Fruit fly (Drosophila melanogaster) whole organism, embryonic: ENCODE results near the gene CG11178.

ENCODE experiments used
- ATbp ChIP-seq: fragments of 200-800 bp; sonication (Bioruptor generic); optimal IDR thresholded peaks from 2 replicates; lab custom pipeline; 2017; ENCODE audit warnings: missing biosample characterization, mild to moderate bottlenecking, missing genetic modification characterization, missing genetic modification reagents
- Atf-2 ChIP-seq: fragments of 200-800 bp; sonication (Bioruptor generic); optimal IDR thresholded peaks from 2 replicates; lab custom pipeline; 2016; ENCODE audit warnings: missing biosample characterization, missing genetic modification characterization
- B-H1 ChIP-seq: fragments of 200-800 bp; sonication (Bioruptor generic); IDR thresholded peaks from 3 replicates; pipeline ENCODE4 v1.3.6; 2022; ENCODE audit warnings: missing biosample characterization, missing genetic modification characterization
- B-H2 ChIP-seq: fragments of 200-800 bp; sonication (Bioruptor generic); optimal IDR thresholded peaks from 2 replicates; lab custom pipeline; 2018; ENCODE audit warnings: missing biosample characterization, mild to moderate bottlenecking, missing genetic modification characterization
- CG11695 ChIP-seq: fragments of 200-800 bp; sonication (Bioruptor generic); IDR thresholded peaks from 3 replicates; pipeline ENCODE4 v1.3.6; 2022; ENCODE audit warnings: missing biosample characterization, missing genetic modification characterization
- CG12219 ChIP-seq: fragments of 200-800 bp; sonication (Bioruptor generic); optimal IDR thresholded peaks from 3 replicates; lab custom pipeline; 2018; ENCODE audit warnings: missing biosample characterization, mild to moderate bottlenecking, missing genetic modification characterization
- CG1233 ChIP-seq: fragments of 200-800 bp; sonication (Bioruptor generic); optimal IDR thresholded peaks from 4 replicates; lab custom pipeline; 2018; ENCODE audit warnings: missing biosample characterization, mild to moderate bottlenecking, missing genetic modification characterization
- CG17361 ChIP-seq: fragments of 200-800 bp; sonication (Bioruptor generic); IDR thresholded peaks from 3 replicates; pipeline ENCODE4 v1.3.6; 2022; ENCODE audit warnings: missing biosample characterization, missing genetic modification characterization
- CG17802 ChIP-seq: fragments of 200-800 bp; sonication (Bioruptor generic); optimal IDR thresholded peaks from 2 replicates; lab custom pipeline; 2018; ENCODE audit warnings: missing biosample characterization, mild to moderate bottlenecking, missing genetic modification characterization, moderate library complexity
- CG18764 ChIP-seq: fragments of 200-800 bp; sonication (Bioruptor generic); optimal IDR thresholded peaks from 3 replicates; lab custom pipeline; 2016; ENCODE audit warnings: missing biosample characterization, missing genetic modification characterization
- CG31441 ChIP-seq: fragments of 200-800 bp; sonication (Bioruptor generic); IDR thresholded peaks from 2 replicates; pipeline ENCODE4 v1.3.6; 2022; ENCODE audit warnings: missing biosample characterization, missing genetic modification characterization
- CG32772 ChIP-seq: fragments of 200-800 bp; sonication (Bioruptor generic); IDR thresholded peaks from 2 replicates; pipeline ENCODE4 v1.3.6; 2022; ENCODE audit warnings: missing biosample characterization, missing genetic modification characterization
- CG33557 ChIP-seq: fragments of 200-800 bp; sonication (Bioruptor generic); optimal IDR thresholded peaks from 2 replicates; lab custom pipeline; 2019; ENCODE audit warnings: missing biosample characterization, mild to moderate bottlenecking, missing genetic modification characterization, moderate library complexity
- CG3726 ChIP-seq: fragments of 200-800 bp; sonication (Bioruptor generic); IDR thresholded peaks from 3 replicates; pipeline ENCODE4, ENCODE4 v1.3.6; 2022; ENCODE audit warnings: missing biosample characterization, missing genetic modification characterization
- CG42726 ChIP-seq: fragments of 200-800 bp; sonication (Bioruptor generic); IDR thresholded peaks from 2 replicates; pipeline ENCODE4 v1.3.6; 2022; ENCODE audit warnings: missing biosample characterization, missing genetic modification characterization; ENCODE audit not compliant: partially characterized antibody
- CG4282 ChIP-seq: fragments of 200-800 bp; sonication (Bioruptor generic); optimal IDR thresholded peaks from 2 replicates; lab custom pipeline; 2016; ENCODE audit warnings: missing biosample characterization, missing genetic modification characterization
- CG43689 ChIP-seq: fragments of 200-800 bp; sonication (Bioruptor generic); IDR thresholded peaks from 2 replicates; pipeline ENCODE4 v1.3.6; 2022; ENCODE audit warnings: missing biosample characterization, missing genetic modification characterization
- CG5245 ChIP-seq: fragments of 200-800 bp; sonication (Bioruptor generic); optimal IDR thresholded peaks from 3 replicates; lab custom pipeline; 2016; ENCODE audit warnings: missing biosample characterization, missing genetic modification characterization
- CG8359 ChIP-seq: fragments of 200-800 bp; sonication (Bioruptor generic); optimal IDR thresholded peaks from 2 replicates; lab custom pipeline; 2017; ENCODE audit warnings: missing biosample characterization, mild to moderate bottlenecking, missing genetic modification characterization, borderline replicate concordance
- CG8478 ChIP-seq: fragments of >200 bp; optimal IDR thresholded peaks from 2 replicates; lab custom pipeline; 2018
- CG9727 ChIP-seq: fragments of 200-800 bp; sonication (Bioruptor generic); optimal IDR thresholded peaks from 3 replicates; lab custom pipeline; 2017; ENCODE audit warnings: missing biosample characterization, mild to moderate bottlenecking, missing genetic modification characterization
- Chrac-16 ChIP-seq: fragments of 200-800 bp; sonication (Bioruptor generic); optimal IDR thresholded peaks from 3 replicates; lab custom pipeline; 2016; ENCODE audit warnings: missing biosample characterization, missing genetic modification characterization
- Elba2 ChIP-seq: fragments of 200-800 bp; sonication (Bioruptor generic); optimal IDR thresholded peaks from 3 replicates; lab custom pipeline; 2016; ENCODE audit warnings: missing biosample characterization, missing genetic modification characterization
- Gug ChIP-seq: fragments of 200-800 bp; sonication (Bioruptor generic); IDR thresholded peaks from 4 replicates; pipeline ENCODE4 v1.3.6; 2022; ENCODE audit warnings: missing biosample characterization, missing genetic modification characterization
- H2.0 ChIP-seq: fragments of 200-800 bp; sonication (Bioruptor generic); IDR thresholded peaks from 2 replicates; pipeline ENCODE4 v1.3.6; 2022; ENCODE audit warnings: missing biosample characterization, missing genetic modification characterization
- HLH54F ChIP-seq: fragments of 200-800 bp; sonication (Bioruptor generic); optimal IDR thresholded peaks from 3 replicates; lab custom pipeline; 2016; ENCODE audit warnings: missing biosample characterization, missing genetic modification characterization
- Hr39 ChIP-seq: fragments of >200 bp; optimal IDR thresholded peaks from 2 replicates; lab custom pipeline; 2017
- Lim3 ChIP-seq: fragments of 200-800 bp; sonication (Bioruptor generic); IDR thresholded peaks from 2 replicates; pipeline ENCODE4 v1.3.6; 2022; ENCODE audit warnings: missing biosample characterization, missing genetic modification characterization
- MESR4 ChIP-seq: fragments of 200-800 bp; sonication (Bioruptor generic); optimal IDR thresholded peaks from 2 replicates; lab custom pipeline; 2018; ENCODE audit warnings: missing biosample characterization, mild to moderate bottlenecking, missing genetic modification characterization, moderate library complexity
- MTF-1 ChIP-seq: fragments of 200-800 bp; sonication (Bioruptor generic); optimal IDR thresholded peaks from 2 replicates; lab custom pipeline; 2018; ENCODE audit warnings: missing biosample characterization, mild to moderate bottlenecking, missing genetic modification characterization, borderline replicate concordance
- NfI ChIP-seq: fragments of 200-800 bp; sonication (Bioruptor generic); optimal IDR thresholded peaks from 3 replicates; lab custom pipeline; 2018; ENCODE audit warnings: missing biosample characterization, mild to moderate bottlenecking, missing genetic modification characterization, moderate library complexity
- YL-1 ChIP-seq: fragments of 200-800 bp; sonication (Bioruptor generic); optimal IDR thresholded peaks from 3 replicates; lab custom pipeline; 2017; ENCODE audit warnings: missing biosample characterization, mild to moderate bottlenecking, missing genetic modification characterization
- ab ChIP-seq: fragments of 200-800 bp; sonication (Bioruptor generic); optimal IDR thresholded peaks from 2 replicates; lab custom pipeline; 2016; ENCODE audit warnings: missing biosample characterization, missing genetic modification characterization
- aop ChIP-seq: fragments of 200-800 bp; sonication (Bioruptor generic); IDR thresholded peaks from 2 replicates; pipeline ENCODE4 v1.3.6; 2022; ENCODE audit warnings: missing biosample characterization, missing genetic modification characterization
- cas ChIP-seq: fragments of 200-800 bp; sonication (Bioruptor generic); IDR thresholded peaks from 2 replicates; pipeline ENCODE4 v1.3.6; 2022; ENCODE audit warnings: missing biosample characterization, missing genetic modification characterization
- chif ChIP-seq, 2 experiments: fragments of 200-800 bp; sonication (Bioruptor generic); optimal IDR thresholded peaks; 3 replicates each; lab custom pipeline; 2016; ENCODE audit warnings: missing biosample characterization in 2 of 2, missing genetic modification characterization in 2 of 2
- croc ChIP-seq: fragments of 200-800 bp; sonication (Bioruptor generic); conservative IDR thresholded peaks from 3 replicates; pipeline ENCODE4 v1.3.6; 2022; ENCODE audit warnings: missing biosample characterization, missing genetic modification characterization
- eyg ChIP-seq: fragments of 200-800 bp; sonication (Bioruptor generic); optimal IDR thresholded peaks from 3 replicates; lab custom pipeline; 2016; ENCODE audit warnings: missing biosample characterization, missing genetic modification characterization
- fd102C ChIP-seq: fragments of 200-800 bp; sonication (Bioruptor generic); optimal IDR thresholded peaks from 2 replicates; lab custom pipeline; 2018; ENCODE audit warnings: missing biosample characterization, mild to moderate bottlenecking, missing genetic modification characterization, moderate library complexity
- hth ChIP-seq: fragments of >200 bp; optimal IDR thresholded peaks from 2 replicates; lab custom pipeline; 2017; ENCODE audit warnings: inconsistent platforms
- lilli ChIP-seq: fragments of 200-800 bp; sonication (Bioruptor generic); optimal IDR thresholded peaks from 3 replicates; lab custom pipeline; 2016; ENCODE audit warnings: missing biosample characterization, missing genetic modification characterization
- otp ChIP-seq: fragments of 200-800 bp; sonication (Bioruptor generic); IDR thresholded peaks from 3 replicates; pipeline ENCODE4, ENCODE4 v1.3.6; 2022; ENCODE audit warnings: missing biosample characterization, missing genetic modification characterization
- p53 ChIP-seq: fragments of 200-800 bp; sonication (Bioruptor generic); optimal IDR thresholded peaks from 2 replicates; lab custom pipeline; 2016; ENCODE audit warnings: missing biosample characterization, missing genetic modification characterization
- prd ChIP-seq, 3 experiments: fragments of >200 bp in 2 of 3; fragments of 200-800 bp in 1 of 3; sonication (Bioruptor generic) in 1 of 3; optimal IDR thresholded peaks in 2 of 3; IDR thresholded peaks in 1 of 3; 2 replicates in 2 of 3; 3 replicates in 1 of 3; pipeline versions ENCODE4 v1.3.6 to Lab custom; 2017 to 2022; ENCODE audit warnings: missing biosample characterization in 1 of 3, missing genetic modification characterization in 1 of 3
- run ChIP-seq: fragments of 200-800 bp; sonication (Bioruptor generic); optimal IDR thresholded peaks from 3 replicates; lab custom pipeline; 2018; ENCODE audit warnings: missing biosample characterization, mild to moderate bottlenecking, missing genetic modification characterization
- sisA ChIP-seq: fragments of 200-800 bp; sonication (Bioruptor generic); IDR thresholded peaks from 2 replicates; pipeline ENCODE4 v1.3.6; 2022; ENCODE audit warnings: missing biosample characterization, missing genetic modification characterization
- sob ChIP-seq: fragments of 200-800 bp; sonication (Bioruptor generic); IDR thresholded peaks from 2 replicates; pipeline ENCODE4 v1.3.6; 2022; ENCODE audit warnings: missing biosample characterization, missing genetic modification characterization
- sr ChIP-seq: fragments of 200-800 bp; sonication (Bioruptor generic); IDR thresholded peaks from 3 replicates; pipeline ENCODE4 v1.3.6; 2022; ENCODE audit warnings: missing biosample characterization, missing genetic modification characterization
- tx ChIP-seq: fragments of 200-800 bp; sonication (Bioruptor generic); optimal IDR thresholded peaks from 2 replicates; lab custom pipeline; 2016; ENCODE audit warnings: missing biosample characterization, missing genetic modification characterization
- z ChIP-seq: fragments of 200-800 bp; sonication (Bioruptor generic); IDR thresholded peaks from 3 replicates; pipeline ENCODE4 v1.3.6; 2022; ENCODE audit warnings: missing biosample characterization, missing genetic modification characterization

CG11178 gene

DNA sequence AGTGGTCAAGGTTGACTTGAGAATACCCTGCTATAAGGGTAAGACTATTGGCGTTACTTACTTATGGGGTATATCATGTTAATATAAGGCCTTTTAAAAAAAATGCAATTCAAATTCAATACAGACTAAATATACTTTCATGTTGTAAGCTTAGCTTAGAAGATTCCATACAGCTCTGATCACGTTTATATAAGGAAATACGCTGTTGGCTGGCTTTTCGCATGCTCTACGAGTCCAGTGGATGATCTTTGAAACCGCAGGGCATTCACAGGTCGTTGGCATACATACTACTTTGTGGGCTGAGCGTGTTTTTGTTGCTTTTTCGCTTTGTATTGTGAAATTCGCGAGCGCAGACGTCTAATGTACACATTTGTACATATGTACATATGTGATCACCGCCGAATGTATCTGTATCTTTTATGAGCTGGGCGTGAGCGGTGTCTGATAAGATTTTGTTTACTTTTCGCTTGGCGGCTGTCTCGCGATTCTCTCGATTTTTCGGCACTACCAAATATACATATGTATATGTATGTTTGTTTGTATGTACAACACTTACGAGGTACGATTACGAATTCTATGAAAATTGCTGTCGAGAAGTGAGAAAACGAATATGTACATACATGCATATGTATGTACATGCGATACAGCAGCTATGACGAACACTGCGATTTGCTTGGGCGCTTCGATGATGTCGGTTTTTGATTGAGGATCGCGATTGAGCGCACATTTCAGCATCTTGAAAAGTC is 28.9 kb downstream of the CG11178 start (continued):
- TF ChIP-seq run (tag; lab: Kevin White, UChicago) = no peak
- peak; percentile 61; the same call in 1 of the 3 replicates for TF ChIP-seq z (GFP tag; lab: Robert Waterston, UW)
- TF ChIP-seq Chrac-16 (GFP tag; lab: Kevin White, UChicago) = peak; percentile 24
- TF ChIP-seq Elba2 (GFP tag; lab: Kevin White, UChicago) = no peak
- 0 out of 3 replicates have a peak, but pooled peaks have one; percentile 18 for TF ChIP-seq sr (GFP tag; lab: Robert Waterston, UW)
- no peak for TF ChIP-seq aop
- TF ChIP-seq CG18764 = peak; percentile 24
- TF ChIP-seq CG33557 (GFP tag; lab: Kevin White, UChicago) = peak; percentile 3
- no peak for TF ChIP-seq cas (GFP tag; lab: Robert Waterston, UW)
- TF ChIP-seq H2.0 (GFP tag; lab: Robert Waterston, UW) = no peak
- peak; percentile 38 for TF ChIP-seq B-H2 (GFP tag; lab: Kevin White, UChicago)
- no peak for TF ChIP-seq CG3726 (GFP tag; lab: Robert Waterston, UW)
- no peak for TF ChIP-seq CG8359 (GFP tag; lab: Kevin White, UChicago)
- TF ChIP-seq CG32772 (GFP tag; lab: Robert Waterston, UW) = no peak
- no peak for TF ChIP-seq sisA
- TF ChIP-seq eyg (GFP tag; lab: Kevin White, UChicago) = no peak
- no peak for TF ChIP-seq CG42726 (GFP tag; lab: Robert Waterston, UW)
- TF ChIP-seq ab (GFP tag; lab: Kevin White, UChicago) = no peak
- TF ChIP-seq hth (lab: Kevin White, UChicago) = no peak
- TF ChIP-seq MESR4 = no peak
- TF ChIP-seq ATbp = peak; percentile 70
- TF ChIP-seq sob (GFP tag; lab: Robert Waterston, UW) = peak; percentile 30; the same call in 1 of the 2 replicates
- TF ChIP-seq p53 (GFP tag; lab: Kevin White, UChicago) = no peak
- peak; percentile 44; the same call in 1 of the 3 replicates for TF ChIP-seq otp
- 0 out of 2 replicates have a peak, but pooled peaks have one; percentile 26 for TF ChIP-seq CG43689 (GFP tag; lab: Robert Waterston, UW)
- 0 out of 3 replicates have a peak, but pooled peaks have one; percentile 20 for TF ChIP-seq CG17361 (GFP tag; lab: Robert Waterston, UW)
- TF ChIP-seq fd102C = no peak
- TF ChIP-seq CG5245 = no peak
- TF ChIP-seq CG31441 = peak; percentile 40; the same call in 1 of the 2 replicates
- peak in 1 of 2 experiments; percentile 14 for TF ChIP-seq chif (GFP tag; optimal IDR thresholded peaks at IDR 0.05; lab: Kevin White, UChicago)
- peak; percentile 13 for TF ChIP-seq CG12219 (GFP tag; lab: Kevin White, UChicago)
- peak; percentile 30 for TF ChIP-seq tx
- TF ChIP-seq MTF-1 (GFP tag; lab: Kevin White, UChicago) = peak; percentile 78
- TF ChIP-seq Hr39 = no peak
- peak; percentile 48 for TF ChIP-seq HLH54F (GFP tag; lab: Kevin White, UChicago)
- no peak for TF ChIP-seq CG17802 (tag; lab: Kevin White, UChicago)
- TF ChIP-seq B-H1 = no peak; the same call in 2 of the 3 replicates
- TF ChIP-seq YL-1 (GFP tag; lab: Kevin White, UChicago) = peak; percentile 39
- peak; percentile 49 for TF ChIP-seq CG9727
- TF ChIP-seq Gug (GFP tag; lab: Robert Waterston, UW) = peak; percentile 31; the same call in 2 of the 4 replicates
- TF ChIP-seq lilli (GFP tag; lab: Kevin White, UChicago) = peak; percentile 69
- no peak for TF ChIP-seq Lim3 (GFP tag; lab: Robert Waterston, UW)
- TF ChIP-seq CG11695 (GFP tag; lab: Robert Waterston, UW) = no peak
- TF ChIP-seq CG4282 = no peak
- no peak for TF ChIP-seq croc
- peak; percentile 32 for TF ChIP-seq CG1233
- no peak for TF ChIP-seq CG8478
- no peak for TF ChIP-seq NfI
- no peak for TF ChIP-seq Atf-2 (GFP tag; lab: Kevin White, UChicago)
- no peak for TF ChIP-seq prd (optimal IDR thresholded peaks at IDR 0.05; lab: Kevin White, UChicago)
- TF ChIP-seq prd (GFP tag; IDR thresholded peaks at IDR 0.05; lab: Robert Waterston, UW) = peak; percentile 54
